Worm (Caenorhabditis elegans) whole organism, L4 larva: ENCODE measurements around the gene T04C12.9.

Experiments
- ama-1 ChIP-seq: fragments of 150-350 bp; optimal IDR thresholded peaks from 2 replicates; lab custom pipeline; 2014; ENCODE audit warnings: inconsistent platforms, mixed read lengths
- arid-1 ChIP-seq: fragments of 200-800 bp; sonication (Bioruptor generic); conservative IDR thresholded peaks from 2 replicates; pipeline ENCODE4 v1.3.6; 2022; ENCODE audit warnings: missing genetic modification reagents, missing genetic modification characterization, missing compliant biosample characterization
- ces-1 ChIP-seq: fragments of 150-350 bp; sonication (generic microtip); optimal IDR thresholded peaks from 4 replicates; lab custom pipeline; 2014; ENCODE audit warnings: missing biosample characterization, missing genetic modification reagents, missing genetic modification characterization
- daf-12 ChIP-seq: fragments of 150-350 bp; optimal IDR thresholded peaks from 2 replicates; lab custom pipeline; 2014; ENCODE audit warnings: missing biosample characterization, missing genetic modification reagents, missing genetic modification characterization
- lin-1 ChIP-seq: fragments of 200-800 bp; sonication (Bioruptor generic); IDR thresholded peaks from 2 replicates; pipeline ENCODE4 v1.3.6; 2022; ENCODE audit warnings: missing genetic modification reagents, missing genetic modification characterization, missing compliant biosample characterization
- lin-13 ChIP-seq: fragments of 150-350 bp; optimal IDR thresholded peaks from 2 replicates; lab custom pipeline; 2014; ENCODE audit warnings: missing biosample characterization, missing genetic modification reagents, missing genetic modification characterization
- pqm-1 ChIP-seq: sonication (generic microtip); optimal IDR thresholded peaks from 2 replicates; lab custom pipeline; 2017; ENCODE audit warnings: missing biosample characterization, missing genetic modification characterization
- snpc-4 ChIP-seq: fragments of 150-350 bp; optimal IDR thresholded peaks from 2 replicates; lab custom pipeline; 2014; ENCODE audit warnings: missing biosample characterization, missing genetic modification characterization
- unc-39 ChIP-seq: sonication (generic microtip); optimal IDR thresholded peaks from 2 replicates; lab custom pipeline; 2017; ENCODE audit warnings: missing biosample characterization, missing genetic modification characterization

ce11 chrV:11093163-11094091 lies 30.4 kb upstream of the T04C12.9 start, which contains the start of gene lact-8:
- TF ChIP-seq snpc-4 (tag; lab: Kevin White, UChicago) (no peak), daf-12 (tag; lab: Kevin White, UChicago) (no peak), ama-1 (no peak), pqm-1 (tag; lab: Kevin White, UChicago) (no peak), lin-13 (GFP tag; lab: Kevin White, UChicago) (no peak), unc-39 (tag; lab: Kevin White, UChicago) (no peak), lin-1 (GFP tag; lab: Robert Waterston, UW) (no peak), ces-1 (GFP tag; lab: Kevin White, UChicago) (no peak), arid-1 (GFP tag; lab: Robert Waterston, UW) (no peak)
